Worm (Caenorhabditis elegans) whole organism, young adult: Measurements from ENCODE around the gene Y58A7A.4.

Experiments used
- F37B4.10 ChIP-seq: fragments of 200-800 bp; sonication (Bioruptor generic); IDR thresholded peaks from 2 replicates; pipeline ENCODE4 v1.3.6; 2022; ENCODE audit warnings: missing genetic modification characterization, missing compliant biosample characterization
- F39B2.1 ChIP-seq: fragments of 200-800 bp; sonication (Bioruptor generic); IDR thresholded peaks from 2 replicates; pipeline ENCODE4 v1.3.6; 2022; ENCODE audit warnings: missing genetic modification reagents, missing genetic modification characterization, missing compliant biosample characterization
- F49E8.2 ChIP-seq: sonication (generic microtip); optimal IDR thresholded peaks from 3 replicates; lab custom pipeline; 2017; ENCODE audit warnings: missing genetic modification characterization, mild to moderate bottlenecking, missing compliant biosample characterization, antibody characterized with exemption, moderate library complexity; ENCODE audit not compliant: insufficient read depth
- F52B5.7 ChIP-seq: sonication (generic microtip); optimal IDR thresholded peaks from 2 replicates; lab custom pipeline; 2016; ENCODE audit warnings: mild to moderate bottlenecking, missing genetic modification characterization, missing compliant biosample characterization
- F57A8.1 ChIP-seq: fragments of 200-800 bp; sonication (Bioruptor generic); optimal IDR thresholded peaks from 2 replicates; lab custom pipeline; 2018; ENCODE audit warnings: mild to moderate bottlenecking, missing genetic modification characterization, moderate library complexity, missing compliant biosample characterization
- K12H6.12 ChIP-seq: fragments of 200-800 bp; sonication (Bioruptor generic); optimal IDR thresholded peaks from 2 replicates; lab custom pipeline; 2018; ENCODE audit warnings: mild to moderate bottlenecking, missing genetic modification characterization, missing compliant biosample characterization
- Y56A3A.18 ChIP-seq: fragments of 200-800 bp; sonication (Bioruptor generic); IDR thresholded peaks from 2 replicates; pipeline ENCODE4 v1.3.6; 2022; ENCODE audit warnings: missing genetic modification reagents, missing genetic modification characterization, missing compliant biosample characterization
- ZK185.1 ChIP-seq: sonication (generic microtip); optimal IDR thresholded peaks from 2 replicates; lab custom pipeline; 2016; ENCODE audit warnings: mild to moderate bottlenecking, missing genetic modification characterization, missing compliant biosample characterization; ENCODE audit not compliant: poor library complexity, severe bottlenecking
- atf-7 ChIP-seq: sonication (generic microtip); optimal IDR thresholded peaks from 2 replicates; lab custom pipeline; 2017; ENCODE audit warnings: mild to moderate bottlenecking, missing genetic modification characterization, missing compliant biosample characterization
- ceh-100 ChIP-seq: fragments of 200-800 bp; sonication (Bioruptor generic); IDR thresholded peaks from 2 replicates; pipeline ENCODE4 v1.3.6; 2022; ENCODE audit warnings: missing genetic modification reagents, missing genetic modification characterization, missing compliant biosample characterization
- ceh-27 ChIP-seq: fragments of 200-800 bp; sonication (Bioruptor generic); optimal IDR thresholded peaks from 2 replicates; lab custom pipeline; 2018; ENCODE audit warnings: mild to moderate bottlenecking, missing genetic modification characterization, moderate library complexity, missing compliant biosample characterization
- die-1 ChIP-seq: sonication (generic microtip); optimal IDR thresholded peaks from 2 replicates; lab custom pipeline; 2016; ENCODE audit warnings: missing genotype, mild to moderate bottlenecking, missing genetic modification characterization, missing compliant biosample characterization
- dpff-1 ChIP-seq: sonication (generic microtip); optimal IDR thresholded peaks from 2 replicates; lab custom pipeline; 2017; ENCODE audit warnings: mild to moderate bottlenecking, missing genetic modification characterization, missing compliant biosample characterization
- dpl-1 ChIP-seq: fragments of 150-350 bp; optimal IDR thresholded peaks from 2 replicates; lab custom pipeline; 2014; ENCODE audit warnings: missing biosample characterization, missing genetic modification reagents, missing genetic modification characterization
- ets-4 ChIP-seq: fragments of 200-800 bp; sonication (Bioruptor generic); optimal IDR thresholded peaks from 2 replicates; lab custom pipeline; 2018; ENCODE audit warnings: mild to moderate bottlenecking, missing genetic modification characterization, missing compliant biosample characterization
- fkh-3 ChIP-seq: sonication (generic microtip); optimal IDR thresholded peaks from 2 replicates; lab custom pipeline; 2016; ENCODE audit warnings: mild to moderate bottlenecking, missing genetic modification characterization, missing compliant biosample characterization
- gei-17 ChIP-seq: fragments of 200-800 bp; sonication (Bioruptor generic); optimal IDR thresholded peaks from 2 replicates; lab custom pipeline; 2018; ENCODE audit warnings: mild to moderate bottlenecking, missing genetic modification characterization, missing compliant biosample characterization
- hlh-12 ChIP-seq: sonication (generic microtip); optimal IDR thresholded peaks from 2 replicates; lab custom pipeline; 2016; ENCODE audit warnings: missing genetic modification characterization, missing compliant biosample characterization
- hlh-26 ChIP-seq: fragments of 200-800 bp; sonication (Bioruptor generic); conservative IDR thresholded peaks from 2 replicates; pipeline ENCODE4 v1.3.6; 2022; ENCODE audit warnings: missing genetic modification reagents, missing genetic modification characterization, missing compliant biosample characterization
- hmg-20 ChIP-seq: fragments of 200-800 bp; sonication (Bioruptor generic); IDR thresholded peaks from 2 replicates; pipeline ENCODE4 v1.3.6; 2022; ENCODE audit warnings: missing genetic modification reagents, missing genetic modification characterization, missing compliant biosample characterization
- let-526 ChIP-seq: fragments of 200-800 bp; sonication (Bioruptor generic); IDR thresholded peaks from 2 replicates; pipeline ENCODE4 v1.3.6; 2022; ENCODE audit warnings: missing genetic modification reagents, missing genetic modification characterization, missing compliant biosample characterization
- let-607 ChIP-seq, 2 experiments: fragments of 200-800 bp in 1 of 2; sonication (Bioruptor generic) in 1 of 2; sonication (generic microtip) in 1 of 2; optimal IDR thresholded peaks; 2 replicates each; lab custom pipeline; 2016 to 2018; ENCODE audit warnings: mild to moderate bottlenecking in 2 of 2, missing compliant biosample characterization in 2 of 2, missing genetic modification characterization in 2 of 2, moderate library complexity in 2 of 2, missing genotype in 1 of 2
- lin-35 ChIP-seq, 3 experiments: fragments of 150-350 bp in 2 of 3; sonication (generic microtip) in 1 of 3; optimal IDR thresholded peaks; 2 replicates each; lab custom pipeline; 2014 to 2018; ENCODE audit warnings: missing biosample characterization in 3 of 3, missing genetic modification characterization in 3 of 3, missing genetic modification reagents in 3 of 3
- lin-40 ChIP-seq: sonication (generic microtip); optimal IDR thresholded peaks from 2 replicates; lab custom pipeline; 2016; ENCODE audit warnings: missing genetic modification characterization, mild to moderate bottlenecking, missing compliant biosample characterization, missing genotype, missing genetic modification reagents
- lin-54 ChIP-seq: fragments of 200-800 bp; sonication (Bioruptor generic); optimal IDR thresholded peaks from 2 replicates; lab custom pipeline; 2018; ENCODE audit warnings: mild to moderate bottlenecking, missing genetic modification characterization, missing compliant biosample characterization
- lir-1 ChIP-seq: fragments of 200-800 bp; sonication (Bioruptor generic); conservative IDR thresholded peaks from 2 replicates; pipeline ENCODE4 v1.3.6; 2022; ENCODE audit warnings: missing genetic modification reagents, missing genetic modification characterization, missing compliant biosample characterization
- mxl-1 ChIP-seq: sonication (generic microtip); optimal IDR thresholded peaks from 2 replicates; lab custom pipeline; 2016; ENCODE audit warnings: missing genetic modification characterization, missing compliant biosample characterization
- nfya-2 ChIP-seq: fragments of 200-800 bp; sonication (Bioruptor generic); IDR thresholded peaks from 2 replicates; pipeline ENCODE4 v1.3.6; 2022; ENCODE audit warnings: missing genetic modification reagents, missing genetic modification characterization, missing compliant biosample characterization
- nhr-27 ChIP-seq: fragments of 200-800 bp; sonication (Bioruptor generic); optimal IDR thresholded peaks from 2 replicates; lab custom pipeline; 2018; ENCODE audit warnings: mild to moderate bottlenecking, missing genetic modification characterization, moderate library complexity, missing compliant biosample characterization
- nhr-90 ChIP-seq: sonication (generic microtip); optimal IDR thresholded peaks from 2 replicates; lab custom pipeline; 2016; ENCODE audit warnings: missing genotype, mild to moderate bottlenecking, missing genetic modification characterization, missing compliant biosample characterization
- pbrm-1 ChIP-seq: fragments of 200-800 bp; sonication (Bioruptor generic); IDR thresholded peaks from 2 replicates; pipeline ENCODE4 v1.3.6; 2022; ENCODE audit warnings: missing genetic modification reagents, missing genetic modification characterization, missing compliant biosample characterization
- rcor-1 ChIP-seq: fragments of 200-800 bp; sonication (Bioruptor generic); IDR thresholded peaks from 2 replicates; pipeline ENCODE4 v1.3.6; 2022; ENCODE audit warnings: missing genetic modification reagents, missing genetic modification characterization, missing compliant biosample characterization
- rec-8 ChIP-seq, 2 experiments: sonication (generic microtip); optimal IDR thresholded peaks; 2 replicates each; lab custom pipeline; 2016; ENCODE audit warnings: mild to moderate bottlenecking in 2 of 2, missing genetic modification characterization in 2 of 2, missing genetic modification reagents in 2 of 2, missing genotype in 2 of 2, missing biosample characterization in 1 of 2, missing compliant biosample characterization in 1 of 2, moderate library complexity in 1 of 2
- tbp1 ChIP-seq: fragments of 200-800 bp; sonication (Bioruptor generic); optimal IDR thresholded peaks from 2 replicates; lab custom pipeline; 2018; ENCODE audit warnings: mild to moderate bottlenecking, missing genetic modification characterization, missing compliant biosample characterization
- unc-62 ChIP-seq: fragments of 150-350 bp; optimal IDR thresholded peaks from 2 replicates; lab custom pipeline; 2014; ENCODE audit warnings: missing biosample characterization, missing genetic modification reagents, missing genetic modification characterization
- ztf-18 ChIP-seq: sonication (generic microtip); optimal IDR thresholded peaks from 2 replicates; lab custom pipeline; 2016; ENCODE audit warnings: missing genotype, mild to moderate bottlenecking, missing genetic modification characterization, missing compliant biosample characterization
- ztf-25 ChIP-seq: fragments of 200-800 bp; sonication (Bioruptor generic); IDR thresholded peaks from 2 replicates; pipeline ENCODE4 v1.3.6; 2022; ENCODE audit warnings: missing genetic modification reagents, missing genetic modification characterization, missing compliant biosample characterization
- ztf-3 ChIP-seq: fragments of 200-800 bp; sonication (Bioruptor generic); optimal IDR thresholded peaks from 2 replicates; lab custom pipeline; 2018; ENCODE audit warnings: mild to moderate bottlenecking, missing genetic modification characterization, missing compliant biosample characterization

The Y58A7A.4 gene

ce11 chrV:5039559-5039958, 45.2 kb downstream of the Y58A7A.4 start, which contains the start of gene K11D12.11:
Gene K11D12.11 (minus strand): TSS chrV:5039600.
- TF ChIP-seq pbrm-1 (GFP tag; lab: Robert Waterston, UW) = no peak
- no peak for TF ChIP-seq F39B2.1 (GFP tag; lab: Robert Waterston, UW)
- TF ChIP-seq dpl-1 (GFP tag; lab: Kevin White, UChicago) = no peak
- no peak for TF ChIP-seq F49E8.2
- no peak for TF ChIP-seq ceh-27 (GFP tag; lab: Kevin White, UChicago)
- no peak for TF ChIP-seq die-1 (tag; lab: Kevin White, UChicago)
- no peak for TF ChIP-seq lir-1 (GFP tag; lab: Robert Waterston, UW)
- no peak for TF ChIP-seq mxl-1 (tag; lab: Kevin White, UChicago)
- no peak for TF ChIP-seq hlh-12 (tag; lab: Kevin White, UChicago)
- no peak for TF ChIP-seq hmg-20
- no peak for TF ChIP-seq ceh-100
- TF ChIP-seq ztf-3 (GFP tag; lab: Kevin White, UChicago) = no peak
- no peak for TF ChIP-seq hlh-26 (GFP tag; lab: Robert Waterston, UW)
- TF ChIP-seq Y56A3A.18 = no peak

- no peak for TF ChIP-seq ztf-18 (tag; lab: Kevin White, UChicago)
- no peak for TF ChIP-seq F52B5.7 (tag; lab: Kevin White, UChicago)
- no peak for TF ChIP-seq lin-40 (tag; lab: Kevin White, UChicago)
- TF ChIP-seq ZK185.1 (tag; lab: Kevin White, UChicago) = no peak
- no peak for TF ChIP-seq lin-35 (GFP tag; optimal IDR thresholded peaks at IDR 0.05; lab: Kevin White, UChicago)
- no peak for TF ChIP-seq lin-54 (GFP tag; lab: Kevin White, UChicago)
- TF ChIP-seq nhr-90 = no peak
- TF ChIP-seq rcor-1 (GFP tag; lab: Robert Waterston, UW) = no peak
- TF ChIP-seq unc-62 (GFP tag; lab: Kevin White, UChicago) = no peak
- no peak for TF ChIP-seq K12H6.12
- TF ChIP-seq let-526 (GFP tag; lab: Robert Waterston, UW) = no peak
- TF ChIP-seq rec-8 (tag; optimal IDR thresholded peaks at IDR 0.05; lab: Kevin White, UChicago) = no peak
- TF ChIP-seq dpff-1 (tag; lab: Kevin White, UChicago) = no peak
- TF ChIP-seq F57A8.1 (GFP tag; lab: Kevin White, UChicago) = no peak
- TF ChIP-seq tbp1 = no peak
- TF ChIP-seq, all 124 proteins: peak for 0
These were observed 46.4 kb downstream of the Y58A7A.4 start for ce11 chrV:5038449-5038848.

ce11 chrV:5036364-5036763, 48.4 kb downstream of the Y58A7A.4 start, which contains the start of gene K11D12.7:
Gene K11D12.7 (minus strand): TSS chrV:5036464.
- no peak for TF ChIP-seq ztf-25 (GFP tag; lab: Robert Waterston, UW)
- TF ChIP-seq F37B4.10 = no peak
- no peak for TF ChIP-seq let-607 (tag; optimal IDR thresholded peaks at IDR 0.05; lab: Kevin White, UChicago)
- TF ChIP-seq nfya-2 (GFP tag; lab: Robert Waterston, UW) = no peak
- TF ChIP-seq nhr-27 = no peak
- no peak for TF ChIP-seq ets-4 (GFP tag; lab: Kevin White, UChicago)
- no peak for TF ChIP-seq fkh-3 (tag; lab: Kevin White, UChicago)
- TF ChIP-seq atf-7 (tag; lab: Kevin White, UChicago) = no peak
- no peak for TF ChIP-seq gei-17
